Fruit fly (Drosophila melanogaster): ENCODE results near the gene rdgB.

DNA sequence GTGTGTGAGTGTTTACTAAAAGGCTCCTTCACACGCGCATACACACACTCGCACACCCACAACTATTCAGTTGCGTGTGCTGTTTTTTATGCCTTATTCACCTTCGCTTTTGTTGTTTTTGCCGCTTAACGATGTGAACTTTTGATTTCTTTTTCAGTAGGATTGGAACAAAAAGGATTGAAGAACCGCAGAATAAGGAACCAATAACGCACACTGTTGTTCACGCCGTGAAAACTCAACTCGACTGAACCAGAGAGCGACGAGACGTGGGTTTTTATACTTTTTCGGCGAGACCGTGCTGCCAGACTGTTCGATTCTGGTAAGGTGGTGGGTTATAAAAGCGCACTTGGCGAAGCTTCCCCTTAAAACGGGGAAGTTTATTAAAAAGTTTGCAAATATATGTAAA is 7.4 kb upstream of the rdgB start, which contains the start of gene Pdcd4:
- no peak for TF ChIP-seq psq (optimal IDR thresholded peaks at IDR 0.05)
- TF ChIP-seq Dll (optimal IDR thresholded peaks at IDR 0.05): no peak
- no peak for TF ChIP-seq usp (GFP tag; optimal IDR thresholded peaks at IDR 0.05)
- TF ChIP-seq pan (optimal IDR thresholded peaks at IDR 0.05): no peak

Measured in whole organism.